Worm (Caenorhabditis elegans): ENCODE measurements around the gene F31D5.6.

F31D5.6 gene

DNA sequence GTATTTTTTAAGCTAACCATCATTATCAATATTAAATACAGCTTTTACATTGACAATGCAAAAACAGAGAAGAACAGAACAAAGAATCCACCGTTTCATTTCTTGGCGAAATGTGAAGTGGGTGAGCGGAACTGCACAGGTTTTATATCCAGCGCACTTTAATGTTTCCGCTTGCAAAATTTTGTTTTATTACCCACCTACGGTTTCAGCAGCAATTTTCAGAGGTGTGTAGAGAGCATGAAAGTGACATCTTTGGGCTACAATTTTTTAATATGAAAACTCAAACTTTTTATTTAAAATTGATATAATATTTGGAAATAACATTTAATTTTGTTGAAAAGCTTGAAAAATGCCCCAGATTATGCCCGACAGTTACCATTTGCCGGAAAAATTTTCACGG is 49.2 kb downstream of the F31D5.6 start, which contains the start of gene clec-135:
TSS of gene clec-135 (minus strand) at position 101 of the 400 bp plus-strand sequence.
- no peak for TF ChIP-seq hnd-1 (tag; optimal IDR thresholded peaks at IDR 0.05)
- TF ChIP-seq ama-1 (optimal IDR thresholded peaks at IDR 0.05): no peak
- TF ChIP-seq ceh-36 (tag; optimal IDR thresholded peaks at IDR 0.05): no peak
- TF ChIP-seq B0310.2 (tag; optimal IDR thresholded peaks at IDR 0.05): no peak
- no peak for TF ChIP-seq aly-1 (tag; optimal IDR thresholded peaks at IDR 0.05)
- TF ChIP-seq hmbx-1 (tag; optimal IDR thresholded peaks at IDR 0.05): no peak
- TF ChIP-seq tbx-11 (GFP tag; IDR thresholded peaks at IDR 0.05): no peak
- TF ChIP-seq ceh-13 (GFP tag; optimal IDR thresholded peaks at IDR 0.05): no peak
- TF ChIP-seq sea-1 (GFP tag; conservative IDR thresholded peaks at IDR 0.05): no peak
- no peak for TF ChIP-seq pes-1 (GFP tag; IDR thresholded peaks at IDR 0.05)
- no peak for TF ChIP-seq ets-7 (tag; optimal IDR thresholded peaks at IDR 0.05)
